Fruit fly (Drosophila melanogaster): ENCODE data around the gene Nmd3.

Nmd3 gene

dm6 chrX:2136831-2137452 lies 47.5 kb downstream of the Nmd3 start (continued):
- TF ChIP-seq sisA (GFP tag; IDR thresholded peaks at IDR 0.05), result peak; percentile 100
- peak; percentile 100 for TF ChIP-seq Chrac-16 (GFP tag; optimal IDR thresholded peaks at IDR 0.05)
- peak; percentile 100 for TF ChIP-seq CG30403 (GFP tag; optimal IDR thresholded peaks at IDR 0.05)
- TF ChIP-seq Myb (GFP tag; optimal IDR thresholded peaks at IDR 0.05), result peak; percentile 97
- TF ChIP-seq ERR (GFP tag; optimal IDR thresholded peaks at IDR 0.05), result peak; percentile 99
- TF ChIP-seq oc (tag; optimal IDR thresholded peaks at IDR 0.05), result peak; percentile 100
- TF ChIP-seq Hsf (GFP tag; optimal IDR thresholded peaks at IDR 0.05), result peak; percentile 100
- peak; percentile 100 for TF ChIP-seq ase (GFP tag; IDR thresholded peaks at IDR 0.05)
- TF ChIP-seq unpg (GFP tag; optimal IDR thresholded peaks at IDR 0.05), result peak; percentile 100
- TF ChIP-seq Lpt (GFP tag; optimal IDR thresholded peaks at IDR 0.05), result peak; percentile 1
- TF ChIP-seq sug (tag; optimal IDR thresholded peaks at IDR 0.05), result peak; percentile 99
- TF ChIP-seq Hmr (GFP tag; optimal IDR thresholded peaks at IDR 0.05), result peak; percentile 100
- TF ChIP-seq dimm (GFP tag; IDR thresholded peaks at IDR 0.05), result peak; percentile 100
- TF ChIP-seq CG7271 (tag; optimal IDR thresholded peaks at IDR 0.05), result peak; percentile 100
- TF ChIP-seq CG9797 (GFP tag; optimal IDR thresholded peaks at IDR 0.05), result peak; percentile 82
- peak; percentile 100 for TF ChIP-seq mirr (GFP tag; optimal IDR thresholded peaks at IDR 0.05)
- peak; percentile 97 for TF ChIP-seq CG4360 (GFP tag; IDR thresholded peaks at IDR 0.05)
- TF ChIP-seq CoRest (tag; optimal IDR thresholded peaks at IDR 0.05), result peak; percentile 100
- TF ChIP-seq pb (GFP tag; optimal IDR thresholded peaks at IDR 0.05), result peak; percentile 100
- TF ChIP-seq CG4424 (GFP tag; optimal IDR thresholded peaks at IDR 0.05), result peak; percentile 100
- TF ChIP-seq ato (GFP tag; IDR thresholded peaks at IDR 0.05; ENCODE audit: partially characterized antibody), result peak; percentile 28; the same call in 1 of the 2 replicates
- TF ChIP-seq chif (GFP tag; optimal IDR thresholded peaks at IDR 0.05), result peak; percentile 100
- TF ChIP-seq bsh (GFP tag; optimal IDR thresholded peaks at IDR 0.05), result peak; percentile 96 to 100
- peak; percentile 100 for TF ChIP-seq sens-2 (GFP tag; IDR thresholded peaks at IDR 0.05)
- no peak for TF ChIP-seq CG2129 (GFP tag; IDR thresholded peaks at IDR 0.05; ENCODE audit: partially characterized antibody)
- peak; percentile 100 for TF ChIP-seq CG18764 (GFP tag; optimal IDR thresholded peaks at IDR 0.05)
- TF ChIP-seq BtbVII (GFP tag; optimal IDR thresholded peaks at IDR 0.05), result peak; percentile 99
- TF ChIP-seq H2.0 (GFP tag; IDR thresholded peaks at IDR 0.05), result peak; percentile 100
- TF ChIP-seq CG13775 (GFP tag; optimal IDR thresholded peaks at IDR 0.05), result peak; percentile 100
- peak; percentile 100 for TF ChIP-seq ap (GFP tag; IDR thresholded peaks at IDR 0.05)
- peak; percentile 100 for TF ChIP-seq maf-S (GFP tag; optimal IDR thresholded peaks at IDR 0.05)
- no peak; the same call in 1 of the 3 replicates for TF ChIP-seq knrl (GFP tag; IDR thresholded peaks at IDR 0.05; ENCODE audit: partially characterized antibody)
- peak; percentile 100 for TF ChIP-seq Xbp1 (GFP tag; optimal IDR thresholded peaks at IDR 0.05)
- TF ChIP-seq MESR4 (GFP tag; optimal IDR thresholded peaks at IDR 0.05), result peak; percentile 96
- TF ChIP-seq ci (GFP tag; IDR thresholded peaks at IDR 0.05), result peak; percentile 100
- TF ChIP-seq run (tag; optimal IDR thresholded peaks at IDR 0.05), result peak; percentile 99
- peak; percentile 100 for TF ChIP-seq CG12299 (tag; optimal IDR thresholded peaks at IDR 0.05)
- peak; percentile 100 for TF ChIP-seq Dip3 (GFP tag; optimal IDR thresholded peaks at IDR 0.05)
- peak; percentile 100 for TF ChIP-seq CG5953 (GFP tag; IDR thresholded peaks at IDR 0.05)
- TF ChIP-seq da (GFP tag; optimal IDR thresholded peaks at IDR 0.05), result peak; percentile 99
- peak; percentile 99 for TF ChIP-seq CG9876 (GFP tag; optimal IDR thresholded peaks at IDR 0.05)
- TF ChIP-seq CG3726 (GFP tag; IDR thresholded peaks at IDR 0.05), result peak; percentile 100
- TF ChIP-seq CG6175 (GFP tag; IDR thresholded peaks at IDR 0.05), result peak; percentile 100
- TF ChIP-seq CG17186 (GFP tag; optimal IDR thresholded peaks at IDR 0.05), result peak; percentile 98
- peak; percentile 100 for TF ChIP-seq HmgD (GFP tag; optimal IDR thresholded peaks at IDR 0.05)
- TF ChIP-seq prd (optimal IDR thresholded peaks at IDR 0.05), result no peak
- peak; percentile 100 for TF ChIP-seq prd (GFP tag; IDR thresholded peaks at IDR 0.05)
- TF ChIP-seq bigmax (GFP tag; optimal IDR thresholded peaks at IDR 0.05), result peak; percentile 90
- peak; percentile 99 for TF ChIP-seq CG6854 (GFP tag; optimal IDR thresholded peaks at IDR 0.05)
- peak; percentile 93 for TF ChIP-seq cg (GFP tag; optimal IDR thresholded peaks at IDR 0.05)

Measured in whole organism, embryonic.